Worm (Caenorhabditis elegans) whole organism, late embryonic: Measurements from ENCODE around the gene sel-1.

Source experiments
- ceh-34 ChIP-seq: sonication (generic microtip); optimal IDR thresholded peaks from 2 replicates; lab custom pipeline; 2016; ENCODE audit warnings: mild to moderate bottlenecking, missing genetic modification characterization, missing compliant biosample characterization
- pqm-1 ChIP-seq: sonication (generic microtip); optimal IDR thresholded peaks from 2 replicates; lab custom pipeline; 2016; ENCODE audit warnings: missing genetic modification characterization, missing compliant biosample characterization

DNA sequence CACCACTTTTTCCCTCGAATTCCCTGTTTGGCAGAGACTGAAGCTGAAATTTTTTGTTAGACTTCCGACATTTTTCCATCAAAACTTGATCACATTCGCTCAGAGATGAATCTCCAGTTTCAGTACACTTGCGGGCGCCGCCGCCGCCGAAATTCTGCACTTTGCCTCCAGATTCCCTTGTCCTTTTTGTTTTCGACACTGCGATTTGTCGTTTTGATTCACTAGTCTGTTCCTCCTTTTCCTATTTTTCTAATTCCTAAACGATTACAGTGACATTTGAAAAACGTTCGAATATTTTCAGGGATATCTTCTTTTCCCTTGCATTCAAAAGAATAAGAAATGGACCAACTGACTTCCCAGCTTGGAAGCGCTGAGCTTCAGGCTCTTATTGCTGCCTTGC lies 19.8 kb upstream of the sel-1 start, which contains the start of gene F45D3.2:
- TF ChIP-seq pqm-1 (tag; lab: Kevin White, UChicago) (no peak), ceh-34 (no peak)
